Fruit fly (Drosophila melanogaster) whole organism, embryonic: ENCODE measurements around the gene stas.

Source experiments
- Ada2b ChIP-seq: fragments of 200-800 bp; sonication (Bioruptor generic); IDR thresholded peaks from 2 replicates; pipeline ENCODE4 v1.3.6; 2022; ENCODE audit warnings: missing biosample characterization, missing genetic modification characterization
- Atf6 ChIP-seq: fragments of 200-800 bp; sonication (Bioruptor generic); IDR thresholded peaks from 2 replicates; pipeline ENCODE4 v1.3.6; 2022; ENCODE audit warnings: missing biosample characterization, missing genetic modification characterization
- C15 ChIP-seq: fragments of 200-800 bp; sonication (Bioruptor generic); IDR thresholded peaks from 3 replicates; pipeline ENCODE4 v1.3.6; 2022; ENCODE audit warnings: missing biosample characterization, missing genetic modification characterization
- CG12071 ChIP-seq: fragments of 200-800 bp; sonication (Bioruptor generic); optimal IDR thresholded peaks from 3 replicates; lab custom pipeline; 2018; ENCODE audit warnings: missing biosample characterization, mild to moderate bottlenecking, missing genetic modification characterization
- CG14860 ChIP-seq: fragments of 200-800 bp; sonication (Bioruptor generic); IDR thresholded peaks from 3 replicates; pipeline ENCODE4 v1.3.6; 2022; ENCODE audit warnings: missing biosample characterization, missing genetic modification characterization; ENCODE audit not compliant: partially characterized antibody
- CG15514 ChIP-seq: fragments of 200-800 bp; sonication (Bioruptor generic); optimal IDR thresholded peaks from 3 replicates; lab custom pipeline; 2017; ENCODE audit warnings: missing biosample characterization, missing genetic modification characterization, mild to moderate bottlenecking, moderate library complexity, missing genetic modification reagents
- CG15696 ChIP-seq: fragments of 200-800 bp; sonication (Bioruptor generic); optimal IDR thresholded peaks from 2 replicates; lab custom pipeline; 2019; ENCODE audit warnings: missing biosample characterization, mild to moderate bottlenecking, missing genetic modification characterization, moderate library complexity
- CG16863 ChIP-seq: fragments of 200-800 bp; sonication (Bioruptor generic); optimal IDR thresholded peaks from 3 replicates; lab custom pipeline; 2016; ENCODE audit warnings: missing biosample characterization, missing genetic modification characterization
- CG17186 ChIP-seq: fragments of 200-800 bp; sonication (Bioruptor generic); optimal IDR thresholded peaks from 3 replicates; lab custom pipeline; 2017; ENCODE audit warnings: missing biosample characterization, missing genetic modification reagents, missing genetic modification characterization
- CG2120 ChIP-seq: fragments of 200-800 bp; sonication (Bioruptor generic); optimal IDR thresholded peaks from 3 replicates; lab custom pipeline; 2016; ENCODE audit warnings: missing biosample characterization, missing genetic modification characterization
- CG32767 ChIP-seq: fragments of 200-800 bp; sonication (Bioruptor generic); IDR thresholded peaks from 2 replicates; pipeline ENCODE4 v1.3.6; 2022; ENCODE audit warnings: missing biosample characterization, missing genetic modification characterization
- CG4404 ChIP-seq: fragments of 200-800 bp; sonication (Bioruptor generic); IDR thresholded peaks from 2 replicates; pipeline ENCODE4 v1.3.6; 2022; ENCODE audit warnings: missing biosample characterization, missing genetic modification characterization
- CG6813 ChIP-seq: fragments of 200-800 bp; sonication (Bioruptor generic); optimal IDR thresholded peaks from 2 replicates; lab custom pipeline; 2017; ENCODE audit warnings: missing biosample characterization, missing genetic modification characterization, mild to moderate bottlenecking, moderate library complexity, missing genetic modification reagents
- CG7928 ChIP-seq: fragments of 200-800 bp; sonication (Bioruptor generic); optimal IDR thresholded peaks from 2 replicates; lab custom pipeline; 2017; ENCODE audit warnings: missing biosample characterization, mild to moderate bottlenecking, missing genetic modification characterization
- CG8924 ChIP-seq: fragments of 200-800 bp; optimal IDR thresholded peaks from 3 replicates; lab custom pipeline; 2019; ENCODE audit warnings: missing biosample characterization, mild to moderate bottlenecking, missing genetic modification characterization, moderate library complexity
- Dad ChIP-seq: fragments of 200-800 bp; sonication (Bioruptor generic); optimal IDR thresholded peaks from 3 replicates; lab custom pipeline; 2016; ENCODE audit warnings: missing biosample characterization, missing genetic modification characterization
- Deaf1 ChIP-seq: fragments of 200-800 bp; optimal IDR thresholded peaks from 3 replicates; lab custom pipeline; 2019; ENCODE audit warnings: missing biosample characterization, mild to moderate bottlenecking, missing genetic modification characterization, moderate library complexity
- Dip3 ChIP-seq: fragments of 200-800 bp; sonication (Bioruptor generic); optimal IDR thresholded peaks from 3 replicates; lab custom pipeline; 2016; ENCODE audit warnings: missing biosample characterization, missing genetic modification characterization
- E2f2 ChIP-seq: fragments of 200-800 bp; sonication (Bioruptor generic); IDR thresholded peaks from 2 replicates; pipeline ENCODE4 v1.3.6; 2022; ENCODE audit warnings: missing biosample characterization, missing genetic modification characterization
- Ets97D ChIP-seq: fragments of 200-800 bp; sonication (Bioruptor generic); optimal IDR thresholded peaks from 3 replicates; lab custom pipeline; 2016; ENCODE audit warnings: missing biosample characterization, missing genetic modification characterization
- Fer1 ChIP-seq: fragments of 200-800 bp; sonication (Bioruptor generic); optimal IDR thresholded peaks from 2 replicates; lab custom pipeline; 2017; ENCODE audit warnings: missing biosample characterization, mild to moderate bottlenecking, missing genetic modification characterization
- Fer2 ChIP-seq: fragments of 200-800 bp; sonication (Bioruptor generic); optimal IDR thresholded peaks from 2 replicates; lab custom pipeline; 2018; ENCODE audit warnings: missing biosample characterization, mild to moderate bottlenecking, missing genetic modification characterization, moderate library complexity
- Fer3 ChIP-seq: fragments of 200-800 bp; sonication (Bioruptor generic); optimal IDR thresholded peaks from 2 replicates; lab custom pipeline; 2018; ENCODE audit warnings: missing biosample characterization, mild to moderate bottlenecking, missing genetic modification characterization, moderate library complexity
- GATAe ChIP-seq: fragments of 200-800 bp; sonication (Bioruptor generic); conservative IDR thresholded peaks from 2 replicates; pipeline ENCODE4 v1.3.6; 2022; ENCODE audit warnings: missing biosample characterization, missing genetic modification characterization
- H2.0 ChIP-seq: fragments of 200-800 bp; sonication (Bioruptor generic); IDR thresholded peaks from 2 replicates; pipeline ENCODE4 v1.3.6; 2022; ENCODE audit warnings: missing biosample characterization, missing genetic modification characterization
- Lim3 ChIP-seq: fragments of 200-800 bp; sonication (Bioruptor generic); IDR thresholded peaks from 2 replicates; pipeline ENCODE4 v1.3.6; 2022; ENCODE audit warnings: missing biosample characterization, missing genetic modification characterization
- MBD-R2 ChIP-seq: fragments of 200-800 bp; sonication (Bioruptor generic); IDR thresholded peaks from 2 replicates; pipeline ENCODE4 v1.3.6; 2022; ENCODE audit warnings: missing biosample characterization, missing genetic modification characterization
- NFAT ChIP-seq: fragments of 200-800 bp; sonication (Bioruptor generic); IDR thresholded peaks from 2 replicates; pipeline ENCODE4 v1.3.6; 2022; ENCODE audit warnings: missing biosample characterization, missing genetic modification characterization
- Neu2 ChIP-seq: fragments of 200-800 bp; sonication (Bioruptor generic); optimal IDR thresholded peaks from 3 replicates; lab custom pipeline; 2016; ENCODE audit warnings: missing biosample characterization, missing genetic modification characterization, borderline replicate concordance
- Side ChIP-seq: fragments of 200-800 bp; sonication (Bioruptor generic); optimal IDR thresholded peaks from 2 replicates; lab custom pipeline; 2016; ENCODE audit warnings: missing biosample characterization, missing genetic modification characterization
- Sin3A ChIP-seq: fragments of >200 bp; optimal IDR thresholded peaks from 2 replicates; lab custom pipeline; 2018
- Spps ChIP-seq: fragments of 200-800 bp; sonication (Bioruptor generic); optimal IDR thresholded peaks from 2 replicates; lab custom pipeline; 2018; ENCODE audit warnings: missing biosample characterization, mild to moderate bottlenecking, missing genetic modification characterization
- Usf ChIP-seq: fragments of 200-800 bp; sonication (Bioruptor generic); optimal IDR thresholded peaks from 2 replicates; lab custom pipeline; 2017; ENCODE audit warnings: missing genotype, missing biosample characterization, missing genetic modification characterization
- ase ChIP-seq: fragments of 200-800 bp; sonication (Bioruptor generic); IDR thresholded peaks from 3 replicates; pipeline ENCODE4 v1.3.6; 2022; ENCODE audit warnings: missing biosample characterization, missing genetic modification characterization
- bowl ChIP-seq: fragments of 200-800 bp; sonication (Bioruptor generic); IDR thresholded peaks from 2 replicates; pipeline ENCODE4 v1.3.6; 2022; ENCODE audit warnings: missing biosample characterization, missing genetic modification characterization
- chinmo ChIP-seq: fragments of 200-800 bp; sonication (Bioruptor generic); IDR thresholded peaks from 4 replicates; pipeline ENCODE4 v1.3.6; 2022; ENCODE audit warnings: missing biosample characterization, missing genetic modification characterization; ENCODE audit not compliant: partially characterized antibody
- crc ChIP-seq: fragments of 200-800 bp; sonication (Bioruptor generic); optimal IDR thresholded peaks from 2 replicates; lab custom pipeline; 2016; ENCODE audit warnings: missing biosample characterization, missing genetic modification characterization
- dmrt11E ChIP-seq: fragments of 200-800 bp; sonication (Bioruptor generic); optimal IDR thresholded peaks from 3 replicates; lab custom pipeline; 2018; ENCODE audit warnings: missing biosample characterization, mild to moderate bottlenecking, missing genetic modification characterization, moderate library complexity
- fd64A ChIP-seq: fragments of 200-800 bp; sonication (Bioruptor generic); optimal IDR thresholded peaks from 3 replicates; lab custom pipeline; 2018; ENCODE audit warnings: missing biosample characterization, mild to moderate bottlenecking, missing genetic modification characterization
- fu2 ChIP-seq: fragments of 200-800 bp; sonication (Bioruptor generic); optimal IDR thresholded peaks from 2 replicates; lab custom pipeline; 2016; ENCODE audit warnings: missing biosample characterization, missing genetic modification characterization
- grau ChIP-seq: fragments of 200-800 bp; optimal IDR thresholded peaks from 3 replicates; lab custom pipeline; 2019; ENCODE audit warnings: missing biosample characterization, mild to moderate bottlenecking, missing genetic modification characterization, moderate library complexity
- h ChIP-seq: fragments of >200 bp; optimal IDR thresholded peaks from 2 replicates; lab custom pipeline; 2017
- knrl ChIP-seq: fragments of 200-800 bp; sonication (Bioruptor generic); IDR thresholded peaks from 3 replicates; pipeline ENCODE4 v1.3.6; 2022; ENCODE audit warnings: missing biosample characterization, missing genetic modification characterization; ENCODE audit not compliant: partially characterized antibody
- lola ChIP-seq, 3 experiments: fragments of >200 bp in 2 of 3; fragments of 200-800 bp in 1 of 3; sonication (Bioruptor generic) in 1 of 3; optimal IDR thresholded peaks; 2 replicates each; lab custom pipeline; 2017 to 2019; ENCODE audit warnings: missing biosample characterization in 3 of 3, missing genetic modification characterization in 3 of 3, mild to moderate bottlenecking in 1 of 3, moderate library complexity in 1 of 3
- mam ChIP-seq: fragments of 200-800 bp; sonication (Bioruptor generic); optimal IDR thresholded peaks from 3 replicates; lab custom pipeline; 2016; ENCODE audit warnings: missing biosample characterization, missing genetic modification characterization
- otp ChIP-seq: fragments of 200-800 bp; sonication (Bioruptor generic); IDR thresholded peaks from 3 replicates; pipeline ENCODE4, ENCODE4 v1.3.6; 2022; ENCODE audit warnings: missing biosample characterization, missing genetic modification characterization
- pho ChIP-seq: fragments of 200-800 bp; sonication (Bioruptor generic); optimal IDR thresholded peaks from 2 replicates; lab custom pipeline; 2016; ENCODE audit warnings: missing biosample characterization, missing genetic modification characterization
- pnt ChIP-seq: fragments of 200-800 bp; sonication (Bioruptor generic); optimal IDR thresholded peaks from 3 replicates; lab custom pipeline; 2016; ENCODE audit warnings: missing biosample characterization, missing genetic modification characterization
- run ChIP-seq: fragments of 200-800 bp; sonication (Bioruptor generic); optimal IDR thresholded peaks from 3 replicates; lab custom pipeline; 2018; ENCODE audit warnings: missing biosample characterization, mild to moderate bottlenecking, missing genetic modification characterization
- sens ChIP-seq: fragments of 200-800 bp; sonication (Bioruptor generic); peaks from one replicate; lab custom pipeline; 2016; ENCODE audit warnings: missing biosample characterization, missing genetic modification characterization
- sob ChIP-seq: fragments of 200-800 bp; sonication (Bioruptor generic); IDR thresholded peaks from 2 replicates; pipeline ENCODE4 v1.3.6; 2022; ENCODE audit warnings: missing biosample characterization, missing genetic modification characterization
- unc-4 ChIP-seq: fragments of 200-800 bp; sonication (Bioruptor generic); IDR thresholded peaks from 2 replicates; pipeline ENCODE4 v1.3.6; 2022; ENCODE audit warnings: missing biosample characterization, missing genetic modification characterization; ENCODE audit not compliant: partially characterized antibody
- zfh2 ChIP-seq: fragments of 200-800 bp; sonication (Bioruptor generic); optimal IDR thresholded peaks from 2 replicates; lab custom pipeline; 2016; ENCODE audit warnings: missing biosample characterization, missing genetic modification characterization

stas gene

DNA sequence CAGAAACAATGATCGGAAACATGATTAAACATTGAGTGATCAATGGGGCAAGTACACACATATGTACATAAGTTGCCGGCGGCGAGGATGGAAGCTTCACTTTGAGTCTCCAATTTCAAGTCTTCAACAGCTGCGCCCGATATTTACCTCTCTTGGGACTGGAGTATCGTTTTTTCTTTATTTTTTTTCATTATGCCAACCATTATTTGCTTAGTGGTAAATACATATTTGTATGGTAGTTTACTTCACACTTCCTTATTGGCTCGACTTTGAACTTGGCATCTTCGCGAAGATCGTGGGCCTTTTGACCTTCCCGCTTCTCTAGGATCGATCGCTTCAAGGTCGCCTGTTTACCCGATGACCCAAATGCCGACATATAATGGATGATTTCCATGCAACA, 45.0 kb downstream of the stas start (continued):
- TF ChIP-seq dmrt11E (tag; lab: Kevin White, UChicago), result peak; percentile 3
- no peak for TF ChIP-seq CG15696 (tag; lab: Kevin White, UChicago)
- TF ChIP-seq Ada2b (GFP tag; lab: Robert Waterston, UW), result no peak
- no peak for TF ChIP-seq Neu2 (GFP tag; lab: Kevin White, UChicago)
- no peak for TF ChIP-seq CG8924 (tag; lab: Kevin White, UChicago)
- TF ChIP-seq pho (GFP tag; lab: Kevin White, UChicago), result peak; percentile 26
- TF ChIP-seq zfh2 (GFP tag; lab: Kevin White, UChicago), result no peak
- peak; percentile 12 for TF ChIP-seq grau (tag; lab: Kevin White, UChicago)
- TF ChIP-seq CG15514, result peak; percentile 58
- TF ChIP-seq sob (GFP tag; lab: Robert Waterston, UW), result 0 out of 2 replicates have a peak, but pooled peaks have one; percentile 19
- no peak; the same call in 1 of the 2 replicates for TF ChIP-seq H2.0 (GFP tag; lab: Robert Waterston, UW)
- TF ChIP-seq chinmo (GFP tag; lab: Robert Waterston, UW), result no peak
- peak; percentile 47; the same call in 1 of the 2 replicates for TF ChIP-seq Atf6 (GFP tag; lab: Robert Waterston, UW)
- TF ChIP-seq Dip3 (GFP tag; lab: Kevin White, UChicago), result no peak
- no peak for TF ChIP-seq lola (GFP tag; optimal IDR thresholded peaks at IDR 0.05; lab: Kevin White, UChicago)
- TF ChIP-seq CG32767 (GFP tag; lab: Robert Waterston, UW), result no peak
- no peak for TF ChIP-seq GATAe (GFP tag; lab: Robert Waterston, UW)
- peak; percentile 50 for TF ChIP-seq CG6813 (GFP tag; lab: Kevin White, UChicago)
- no peak for TF ChIP-seq Usf (GFP tag; lab: Kevin White, UChicago)
- TF ChIP-seq Sin3A (lab: Kevin White, UChicago), result no peak
- no peak for TF ChIP-seq ase (GFP tag; lab: Robert Waterston, UW)
- peak; percentile 20 for TF ChIP-seq Fer2 (tag; lab: Kevin White, UChicago)
- TF ChIP-seq run (tag; lab: Kevin White, UChicago), result peak; percentile 17
- peak; percentile 57 for TF ChIP-seq Fer1 (GFP tag; lab: Kevin White, UChicago)
- no peak for TF ChIP-seq Deaf1 (tag; lab: Kevin White, UChicago)
- no peak for TF ChIP-seq MBD-R2 (GFP tag; lab: Robert Waterston, UW)
- peak; percentile 33 for TF ChIP-seq crc (GFP tag; lab: Kevin White, UChicago)
- no peak for TF ChIP-seq Spps (tag; lab: Kevin White, UChicago)
- no peak for TF ChIP-seq otp
- TF ChIP-seq pnt (GFP tag; lab: Kevin White, UChicago), result peak; percentile 2
- peak; percentile 5 for TF ChIP-seq CG2120
- TF ChIP-seq unc-4 (GFP tag; lab: Robert Waterston, UW), result no peak
- TF ChIP-seq knrl (GFP tag; lab: Robert Waterston, UW), result no peak
- no peak for TF ChIP-seq NFAT (GFP tag; lab: Robert Waterston, UW)
- no peak for TF ChIP-seq CG4404 (GFP tag; lab: Robert Waterston, UW)
- no peak for TF ChIP-seq E2f2
- TF ChIP-seq Ets97D (GFP tag; lab: Kevin White, UChicago), result no peak
- TF ChIP-seq Fer3 (tag; lab: Kevin White, UChicago), result peak; percentile 40
- no peak for TF ChIP-seq fu2 (GFP tag; lab: Kevin White, UChicago)
- no peak for TF ChIP-seq CG7928 (GFP tag; lab: Kevin White, UChicago)
- no peak for TF ChIP-seq Lim3 (GFP tag; lab: Robert Waterston, UW)
- TF ChIP-seq bowl (GFP tag; lab: Robert Waterston, UW), result no peak
- TF ChIP-seq CG17186, result no peak
- TF ChIP-seq CG14860 (GFP tag; lab: Robert Waterston, UW), result no peak
- TF ChIP-seq CG16863 (GFP tag; lab: Kevin White, UChicago), result peak; percentile 34
- peak; percentile 89 for TF ChIP-seq sens (GFP tag; lab: Kevin White, UChicago)
- TF ChIP-seq CG12071 (GFP tag; lab: Kevin White, UChicago), result peak; percentile 12
- no peak for TF ChIP-seq mam (GFP tag; lab: Kevin White, UChicago)
- no peak for TF ChIP-seq Side (GFP tag; lab: Kevin White, UChicago)
- no peak for TF ChIP-seq Dad
- no peak for TF ChIP-seq h (lab: Kevin White, UChicago)
- TF ChIP-seq C15 (GFP tag; lab: Robert Waterston, UW), result no peak
- peak; percentile 16 for TF ChIP-seq fd64A
